Worm (Caenorhabditis elegans): Measurements from ENCODE around the gene egl-6.

egl-6 gene

ce11 chrX:5956130-5956529 is 25.2 kb downstream of the egl-6 start:
- no peak for TF ChIP-seq rpc-1 (optimal IDR thresholded peaks at IDR 0.05)
- TF ChIP-seq rpc-1 (tag; optimal IDR thresholded peaks at IDR 0.05) = no peak
- TF ChIP-seq ztf-22 (GFP tag; optimal IDR thresholded peaks at IDR 0.05) = no peak
- TF ChIP-seq unc-62 (GFP tag; optimal IDR thresholded peaks at IDR 0.05) = no peak
- no peak for TF ChIP-seq F23B12.7 (tag; optimal IDR thresholded peaks at IDR 0.05; ENCODE audit: insufficient read depth)
- no peak for TF ChIP-seq C17E4.6 (GFP tag; IDR thresholded peaks at IDR 0.05)
- TF ChIP-seq F49E8.2 (tag; optimal IDR thresholded peaks at IDR 0.05; ENCODE audit: insufficient read depth) = no peak
- TF ChIP-seq ccch-3 (GFP tag; optimal IDR thresholded peaks at IDR 0.05) = no peak
- no peak for TF ChIP-seq gei-17 (GFP tag; optimal IDR thresholded peaks at IDR 0.05)
- no peak for TF ChIP-seq ceh-100 (GFP tag; IDR thresholded peaks at IDR 0.05)

ce11 chrX:5958815-5959214 is 27.9 kb downstream of the egl-6 start, which contains the start of gene R07E4.1:
TSS of gene R07E4.1 (plus strand) at chrX:5959115.
- TF ChIP-seq tlf-1 (GFP tag; optimal IDR thresholded peaks at IDR 0.05) (no peak), xnd-1 (tag; optimal IDR thresholded peaks at IDR 0.05) (no peak)

DNA sequence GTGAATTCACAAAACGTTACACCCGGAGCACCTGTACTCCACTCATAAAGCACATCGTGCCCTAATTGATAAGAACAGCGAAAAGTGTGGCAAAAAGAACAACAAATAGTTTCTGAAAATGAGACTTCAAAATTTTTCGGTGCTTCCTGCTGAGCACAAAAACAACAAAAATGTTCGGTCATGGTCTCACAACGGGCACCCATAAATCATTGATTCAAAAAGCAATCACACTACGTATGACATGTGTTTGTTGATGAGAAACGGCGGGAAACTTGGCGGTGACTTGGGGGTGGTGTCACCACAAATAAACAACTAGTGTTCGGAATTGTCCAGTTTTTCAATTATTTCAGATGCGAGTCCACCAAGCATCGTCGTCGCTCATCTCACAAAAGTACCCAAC is 29.9 kb downstream of the egl-6 start:
- TF ChIP-seq mcd-1 (GFP tag; IDR thresholded peaks at IDR 0.05) (no peak), gei-17 (GFP tag; optimal IDR thresholded peaks at IDR 0.05) (no peak), madf-10 (tag; optimal IDR thresholded peaks at IDR 0.05) (no peak), tbx-9 (tag; optimal IDR thresholded peaks at IDR 0.05; ENCODE audit: borderline replicate concordance) (no peak)

DNA sequence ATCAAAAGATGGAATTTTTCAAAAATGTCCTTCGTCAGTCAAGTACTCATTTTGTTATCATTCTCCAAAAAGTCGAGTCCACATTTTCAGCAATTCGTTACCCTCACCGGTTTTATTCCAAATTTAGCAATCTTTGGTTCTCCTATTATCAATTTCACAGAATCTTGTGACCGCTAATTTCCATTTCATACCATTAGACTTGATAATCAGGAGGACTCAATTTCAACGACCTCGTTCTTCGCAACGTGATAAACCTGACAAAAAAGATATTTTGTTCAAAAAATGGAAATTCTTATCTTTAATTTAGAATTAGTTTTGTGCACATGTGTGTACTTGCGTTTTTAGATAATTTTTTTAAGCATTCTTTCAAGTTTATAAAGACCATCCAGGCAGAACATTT is 31.6 kb downstream of the egl-6 start:
- TF ChIP-seq F22D6.2 (tag; optimal IDR thresholded peaks at IDR 0.05) = no peak
- TF ChIP-seq ceh-100 (GFP tag; IDR thresholded peaks at IDR 0.05) = no peak
- TF ChIP-seq F57C9.4 (tag; optimal IDR thresholded peaks at IDR 0.05) = no peak
- peak; percentile 80 for TF ChIP-seq nhr-80 (tag; optimal IDR thresholded peaks at IDR 0.05)

DNA sequence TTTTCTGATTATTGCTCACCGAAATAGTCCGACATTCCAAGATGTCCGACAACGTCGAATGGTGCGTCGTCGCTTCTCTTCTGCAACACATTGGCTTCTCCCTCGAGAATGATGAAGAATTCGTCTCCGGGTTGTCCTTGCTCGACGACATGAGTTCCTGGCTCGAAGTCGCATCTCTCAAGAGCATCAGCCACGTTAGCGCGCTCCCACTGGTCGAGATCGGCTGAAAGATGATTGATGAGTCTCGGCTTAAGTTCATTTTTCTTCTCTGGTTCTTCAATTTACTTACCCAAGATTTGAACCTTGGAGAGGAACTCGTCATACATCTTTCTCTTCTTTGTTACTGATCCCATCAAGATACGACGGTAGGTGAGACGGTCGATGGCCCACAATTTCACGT is 41.3 kb downstream of the egl-6 start:
- TF ChIP-seq zfh-2 (GFP tag; conservative IDR thresholded peaks at IDR 0.05) (peak; percentile 46; the same call in 1 of the 2 replicates), ceh-79 (tag; optimal IDR thresholded peaks at IDR 0.05) (no peak)

ce11 chrX:5975228-5975627 is 44.3 kb downstream of the egl-6 start:
- TF ChIP-seq hmg-20 (GFP tag; IDR thresholded peaks at IDR 0.05) (no peak), T26A5.8 (tag; optimal IDR thresholded peaks at IDR 0.05) (no peak), Y53G8AR.9 (GFP tag; conservative IDR thresholded peaks at IDR 0.05) (no peak), mcd-1 (GFP tag; IDR thresholded peaks at IDR 0.05) (no peak), sptf-2 (GFP tag; optimal IDR thresholded peaks at IDR 0.05) (no peak), lin-54 (GFP tag; optimal IDR thresholded peaks at IDR 0.05) (no peak), lin-26 (GFP tag; IDR thresholded peaks at IDR 0.05) (no peak), ztf-3 (GFP tag; optimal IDR thresholded peaks at IDR 0.05) (no peak), ztf-28 (GFP tag; IDR thresholded peaks at IDR 0.05) (no peak), hmg-1.2 (GFP tag; IDR thresholded peaks at IDR 0.05) (no peak), F55B11.4 (tag; optimal IDR thresholded peaks at IDR 0.05; ENCODE audit: borderline replicate concordance, insufficient read depth) (no peak), lsy-27 (tag; optimal IDR thresholded peaks at IDR 0.05; ENCODE audit: borderline replicate concordance, insufficient read depth) (no peak)

All from whole organism, young adult.